Worm (Caenorhabditis elegans): Measurements from ENCODE around the gene cfim-2.

ce11 chrIV:8921956-8922355 lies 4.2 kb upstream of the cfim-2 start, which contains the start of gene D1046.16:
- TF ChIP-seq xnd-1 (tag; optimal IDR thresholded peaks at IDR 0.05) (no peak), snpc-4 (GFP tag; optimal IDR thresholded peaks at IDR 0.05) (no peak), snpc-4 (tag; optimal IDR thresholded peaks at IDR 0.05) (no peak), lir-1 (GFP tag; conservative IDR thresholded peaks at IDR 0.05) (no peak), hsf-1 (GFP tag; IDR thresholded peaks at IDR 0.05) (no peak), die-1 (tag; optimal IDR thresholded peaks at IDR 0.05) (no peak), ceh-40 (GFP tag; IDR thresholded peaks at IDR 0.05) (no peak), tlf-1 (GFP tag; optimal IDR thresholded peaks at IDR 0.05) (no peak), fkh-3 (tag; optimal IDR thresholded peaks at IDR 0.05) (no peak), lin-54 (GFP tag; optimal IDR thresholded peaks at IDR 0.05) (no peak), dpff-1 (tag; optimal IDR thresholded peaks at IDR 0.05) (no peak)
